Worm (Caenorhabditis elegans): Measurements from ENCODE around the gene C10C5.7.
A peak's percentile ranks its signal among the peaks of the same experiment; 100 is the strongest.

Gene C10C5.7

ce11 chrIV:9401715-9402114, 16.8 kb downstream of the C10C5.7 start, which contains the start of gene F56D5.6:
F56D5.6 (plus strand) TSS chrIV:9401922.
- TF ChIP-seq B0336.3 (GFP tag; IDR thresholded peaks at IDR 0.05) (no peak), nhr-80 (tag; optimal IDR thresholded peaks at IDR 0.05) (peak; percentile 66), atf-7 (tag; optimal IDR thresholded peaks at IDR 0.05) (no peak), sdz-38 (tag; optimal IDR thresholded peaks at IDR 0.05) (no peak), B0019.2 (GFP tag; conservative IDR thresholded peaks at IDR 0.05) (no peak), F57A8.1 (GFP tag; optimal IDR thresholded peaks at IDR 0.05) (no peak), hlh-26 (GFP tag; conservative IDR thresholded peaks at IDR 0.05) (no peak), lin-26 (GFP tag; IDR thresholded peaks at IDR 0.05) (no peak), gei-17 (GFP tag; optimal IDR thresholded peaks at IDR 0.05) (no peak)

- no peak for TF ChIP-seq ceh-58 (GFP tag; IDR thresholded peaks at IDR 0.05)
- peak; percentile 84 for TF ChIP-seq lin-54 (GFP tag; optimal IDR thresholded peaks at IDR 0.05)
- TF ChIP-seq lin-26 (GFP tag; IDR thresholded peaks at IDR 0.05) = no peak
- TF ChIP-seq mcd-1 (GFP tag; IDR thresholded peaks at IDR 0.05) = peak; percentile 96
- peak; percentile 29 for TF ChIP-seq dpl-1 (GFP tag; optimal IDR thresholded peaks at IDR 0.05)
- no peak for TF ChIP-seq hlh-26 (GFP tag; conservative IDR thresholded peaks at IDR 0.05)
- TF ChIP-seq him-1 (tag; optimal IDR thresholded peaks at IDR 0.05) = no peak
- TF ChIP-seq lin-35 (GFP tag; optimal IDR thresholded peaks at IDR 0.05) = peak in 1 of 3 experiments; percentile 64
- peak; percentile 60 for TF ChIP-seq efl-1 (GFP tag; optimal IDR thresholded peaks at IDR 0.05)
- no peak for TF ChIP-seq sdz-38 (tag; optimal IDR thresholded peaks at IDR 0.05)
- TF ChIP-seq zfh-2 (GFP tag; conservative IDR thresholded peaks at IDR 0.05) = peak; percentile 58; the same call in 1 of the 2 replicates
- TF ChIP-seq B0261.1 (tag; optimal IDR thresholded peaks at IDR 0.05) = no peak
- 0 out of 2 replicates have a peak, but pooled peaks have one; percentile 10 for TF ChIP-seq K11D2.4 (GFP tag; IDR thresholded peaks at IDR 0.05)
- no peak for TF ChIP-seq dpff-1 (tag; optimal IDR thresholded peaks at IDR 0.05)
- TF ChIP-seq Y56A3A.18 (GFP tag; IDR thresholded peaks at IDR 0.05) = 0 out of 2 replicates have a peak, but pooled peaks have one; percentile 19
- no peak for TF ChIP-seq cebp-2 (GFP tag; IDR thresholded peaks at IDR 0.05)
These were observed 19.0 kb downstream of the C10C5.7 start for ce11 chrIV:9403761-9404420.

ce11 chrIV:9408004-9408403, 23.1 kb downstream of the C10C5.7 start, which contains the start of gene F56D5.5:
F56D5.5 (minus strand) TSS chrIV:9408104.
- TF ChIP-seq egl-44 (GFP tag; IDR thresholded peaks at IDR 0.05) (no peak), F55B11.4 (tag; optimal IDR thresholded peaks at IDR 0.05; ENCODE audit: borderline replicate concordance, insufficient read depth) (no peak), repo-1 (tag; optimal IDR thresholded peaks at IDR 0.05) (no peak), nhr-90 (tag; optimal IDR thresholded peaks at IDR 0.05) (no peak), xnd-1 (tag; optimal IDR thresholded peaks at IDR 0.05) (no peak), B0019.2 (GFP tag; conservative IDR thresholded peaks at IDR 0.05) (no peak), ccch-3 (GFP tag; optimal IDR thresholded peaks at IDR 0.05) (no peak), snpc-1.3 (tag; optimal IDR thresholded peaks at IDR 0.05; ENCODE audit: insufficient read depth) (no peak), chd-7 (tag; optimal IDR thresholded peaks at IDR 0.05) (no peak), B0336.3 (GFP tag; IDR thresholded peaks at IDR 0.05) (no peak), akir-1 (GFP tag; optimal IDR thresholded peaks at IDR 0.05) (no peak), tbp1 (GFP tag; optimal IDR thresholded peaks at IDR 0.05) (no peak), rpc-1 (optimal IDR thresholded peaks at IDR 0.05) (no peak), rpc-1 (tag; optimal IDR thresholded peaks at IDR 0.05) (no peak)

- TF ChIP-seq F33H1.4 (GFP tag; IDR thresholded peaks at IDR 0.05) = peak; percentile 64
- peak; percentile 58; the same call in 1 of the 2 replicates for TF ChIP-seq egrh-3 (GFP tag; IDR thresholded peaks at IDR 0.05)
These were observed 25.8 kb downstream of the C10C5.7 start for ce11 chrIV:9410766-9411165.
